Worm (Caenorhabditis elegans) whole organism, L4/young adult: ENCODE data around the gene ZK686.6.

Experiments
- W03F9.2 ChIP-seq: fragments of 150-350 bp; optimal IDR thresholded peaks from 2 replicates; lab custom pipeline; 2014; ENCODE audit warnings: missing biosample characterization, missing genetic modification characterization
- dao-5 ChIP-seq: sonication (generic microtip); optimal IDR thresholded peaks from 2 replicates; lab custom pipeline; 2016; ENCODE audit warnings: missing genotype, missing genetic modification characterization, moderate library complexity, missing compliant biosample characterization
- him-1 ChIP-seq: sonication (generic microtip); optimal IDR thresholded peaks from 2 replicates; lab custom pipeline; 2016; ENCODE audit warnings: missing genotype, missing genetic modification reagents, missing genetic modification characterization, missing compliant biosample characterization

DNA sequence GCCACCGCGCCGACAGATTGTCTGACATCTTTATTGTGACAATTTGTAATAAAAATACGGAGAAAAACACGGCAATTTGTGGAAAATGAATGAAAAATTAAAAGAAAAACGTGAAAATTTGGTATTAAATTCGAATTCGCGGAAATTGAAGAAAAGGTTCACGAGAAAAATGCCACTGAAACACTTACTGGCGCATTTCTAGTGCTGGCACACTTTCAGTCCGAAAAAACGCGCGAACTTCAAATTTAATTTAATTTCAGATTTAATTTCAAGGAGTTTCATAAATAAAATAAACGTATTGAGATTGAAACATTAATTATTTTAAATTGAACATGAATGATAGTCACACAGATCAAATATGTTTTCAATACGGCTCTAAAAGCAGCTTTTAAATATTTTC lies 22.5 kb upstream of the ZK686.6 start, which contains the start of gene cyk-7:
- TF ChIP-seq him-1 (tag; lab: Kevin White, UChicago), result no peak
- TF ChIP-seq dao-5, result no peak
- no peak for TF ChIP-seq W03F9.2 (tag; lab: Kevin White, UChicago)
